Worm (Caenorhabditis elegans) whole organism, early embryonic: ENCODE results near the gene Y67D8C.9.

ENCODE experiments used
- B0310.2 ChIP-seq: sonication (generic microtip); optimal IDR thresholded peaks from 2 replicates; lab custom pipeline; 2016; ENCODE audit warnings: mild to moderate bottlenecking, missing genetic modification characterization, missing compliant biosample characterization
- F13C5.2 ChIP-seq: sonication (generic microtip); optimal IDR thresholded peaks from 2 replicates; lab custom pipeline; 2017; ENCODE audit warnings: mild to moderate bottlenecking, missing genetic modification characterization, inconsistent platforms, missing compliant biosample characterization
- aly-1 ChIP-seq: sonication (generic microtip); optimal IDR thresholded peaks from 2 replicates; lab custom pipeline; 2016; ENCODE audit warnings: missing genetic modification characterization, missing compliant biosample characterization
- ama-1 ChIP-seq: fragments of 150-350 bp; optimal IDR thresholded peaks from 2 replicates; lab custom pipeline; 2014
- ceh-13 ChIP-seq: fragments of 200-800 bp; sonication (Bioruptor generic); optimal IDR thresholded peaks from 2 replicates; lab custom pipeline; 2018; ENCODE audit warnings: mild to moderate bottlenecking, missing genetic modification characterization, missing compliant biosample characterization
- ceh-36 ChIP-seq: sonication (generic microtip); optimal IDR thresholded peaks from 2 replicates; lab custom pipeline; 2016; ENCODE audit warnings: missing genetic modification characterization, inconsistent platforms, missing compliant biosample characterization
- ets-7 ChIP-seq: sonication (generic microtip); optimal IDR thresholded peaks from 2 replicates; lab custom pipeline; 2016; ENCODE audit warnings: missing genotype, missing genetic modification characterization, missing compliant biosample characterization
- flt-1 ChIP-seq: fragments of 200-800 bp; sonication (Bioruptor generic); IDR thresholded peaks from 2 replicates; pipeline ENCODE4 v1.3.6; 2022; ENCODE audit warnings: missing genetic modification characterization, missing compliant biosample characterization
- hmbx-1 ChIP-seq: sonication (generic microtip); optimal IDR thresholded peaks from 2 replicates; lab custom pipeline; 2016; ENCODE audit warnings: mild to moderate bottlenecking, missing genetic modification characterization, missing compliant biosample characterization
- hnd-1 ChIP-seq: sonication (generic microtip); optimal IDR thresholded peaks from 2 replicates; lab custom pipeline; 2016; ENCODE audit warnings: missing genetic modification characterization, missing compliant biosample characterization
- pes-1 ChIP-seq: fragments of 200-800 bp; sonication (Bioruptor generic); IDR thresholded peaks from 2 replicates; pipeline ENCODE4 v1.3.6; 2022; ENCODE audit warnings: missing genetic modification reagents, missing genetic modification characterization, missing compliant biosample characterization
- sea-1 ChIP-seq: fragments of 200-800 bp; sonication (Bioruptor generic); conservative IDR thresholded peaks from 2 replicates; pipeline ENCODE4 v1.3.6; 2022; ENCODE audit warnings: missing genetic modification characterization, missing compliant biosample characterization
- tbx-11 ChIP-seq: fragments of 200-800 bp; sonication (Bioruptor generic); IDR thresholded peaks from 2 replicates; pipeline ENCODE4 v1.3.6; 2022; ENCODE audit warnings: missing genetic modification characterization, missing compliant biosample characterization
- tbx-37 ChIP-seq: fragments of 200-800 bp; sonication (Bioruptor generic); conservative IDR thresholded peaks from 2 replicates; pipeline ENCODE4 v1.3.6; 2022; ENCODE audit warnings: missing genetic modification reagents, missing genetic modification characterization, missing compliant biosample characterization

ce11 chrIV:3091112-3091511 is 4.4 kb upstream of the Y67D8C.9 start:
- TF ChIP-seq flt-1 (GFP tag; lab: Robert Waterston, UW) = no peak
- no peak for TF ChIP-seq ceh-13 (GFP tag; lab: Kevin White, UChicago)
- no peak for TF ChIP-seq F13C5.2 (tag; lab: Kevin White, UChicago)
- no peak for TF ChIP-seq B0310.2 (tag; lab: Kevin White, UChicago)
- TF ChIP-seq ama-1 (lab: Kevin White, UChicago) = no peak
- TF ChIP-seq tbx-37 (GFP tag; lab: Robert Waterston, UW) = no peak
- no peak for TF ChIP-seq hnd-1 (tag; lab: Kevin White, UChicago)
- no peak for TF ChIP-seq ets-7 (tag; lab: Kevin White, UChicago)
- no peak for TF ChIP-seq sea-1 (GFP tag; lab: Robert Waterston, UW)
- TF ChIP-seq hmbx-1 (tag; lab: Kevin White, UChicago) = no peak
- TF ChIP-seq aly-1 = no peak
- no peak for TF ChIP-seq tbx-11
- no peak for TF ChIP-seq pes-1
- TF ChIP-seq ceh-36 (tag; lab: Kevin White, UChicago) = no peak
